Worm (Caenorhabditis elegans) whole organism, young adult: ENCODE measurements around the gene nipi-4.

Experiments
- K11D2.4 ChIP-seq: fragments of 200-800 bp; sonication (Bioruptor generic); IDR thresholded peaks from 2 replicates; pipeline ENCODE4 v1.3.6; 2022; ENCODE audit warnings: missing genetic modification reagents, missing genetic modification characterization, missing compliant biosample characterization
- attf-6 ChIP-seq: fragments of 200-800 bp; sonication (Bioruptor generic); IDR thresholded peaks from 2 replicates; pipeline ENCODE4 v1.3.6; 2022; ENCODE audit warnings: missing genetic modification reagents, missing genetic modification characterization, missing compliant biosample characterization
- ceh-58 ChIP-seq: fragments of 200-800 bp; sonication (Bioruptor generic); IDR thresholded peaks from 2 replicates; pipeline ENCODE4 v1.3.6; 2022; ENCODE audit warnings: missing genetic modification characterization, missing compliant biosample characterization
- die-1 ChIP-seq: sonication (generic microtip); optimal IDR thresholded peaks from 2 replicates; lab custom pipeline; 2016; ENCODE audit warnings: missing genotype, mild to moderate bottlenecking, missing genetic modification characterization, missing compliant biosample characterization
- dpff-1 ChIP-seq: sonication (generic microtip); optimal IDR thresholded peaks from 2 replicates; lab custom pipeline; 2017; ENCODE audit warnings: mild to moderate bottlenecking, missing genetic modification characterization, missing compliant biosample characterization
- efl-1 ChIP-seq: fragments of 150-350 bp; optimal IDR thresholded peaks from 2 replicates; lab custom pipeline; 2014; ENCODE audit warnings: missing biosample characterization, missing genetic modification reagents, missing genetic modification characterization
- hlh-12 ChIP-seq: sonication (generic microtip); optimal IDR thresholded peaks from 2 replicates; lab custom pipeline; 2016; ENCODE audit warnings: missing genetic modification characterization, missing compliant biosample characterization
- mel-28 ChIP-seq: sonication (generic microtip); optimal IDR thresholded peaks from 2 replicates; lab custom pipeline; 2016; ENCODE audit warnings: borderline replicate concordance, mild to moderate bottlenecking, missing genetic modification characterization, missing compliant biosample characterization
- mxl-1 ChIP-seq: sonication (generic microtip); optimal IDR thresholded peaks from 2 replicates; lab custom pipeline; 2016; ENCODE audit warnings: missing genetic modification characterization, missing compliant biosample characterization
- sptf-2 ChIP-seq: fragments of 200-800 bp; sonication (Bioruptor generic); optimal IDR thresholded peaks from 2 replicates; lab custom pipeline; 2018; ENCODE audit warnings: mild to moderate bottlenecking, missing genetic modification characterization, missing compliant biosample characterization
- tbp1 ChIP-seq: fragments of 200-800 bp; sonication (Bioruptor generic); optimal IDR thresholded peaks from 2 replicates; lab custom pipeline; 2018; ENCODE audit warnings: mild to moderate bottlenecking, missing genetic modification characterization, missing compliant biosample characterization

nipi-4 gene

ce11 chrV:7819585-7819984, 51.0 kb downstream of the nipi-4 start:
- TF ChIP-seq dpff-1 (tag; lab: Kevin White, UChicago) (no peak), mxl-1 (tag; lab: Kevin White, UChicago) (no peak), tbp1 (GFP tag; lab: Kevin White, UChicago) (no peak), ceh-58 (GFP tag; lab: Robert Waterston, UW) (no peak), hlh-12 (no peak), efl-1 (GFP tag; lab: Kevin White, UChicago) (no peak), mel-28 (tag; lab: Kevin White, UChicago) (no peak), attf-6 (GFP tag; lab: Robert Waterston, UW) (no peak), sptf-2 (GFP tag; lab: Kevin White, UChicago) (no peak), K11D2.4 (GFP tag; lab: Robert Waterston, UW) (no peak), die-1 (tag; lab: Kevin White, UChicago) (no peak)
